Worm (Caenorhabditis elegans) whole organism, L3 larva: ENCODE data around the gene rpn-1.

Experiments
- aly-2 ChIP-seq: fragments of 150-350 bp; optimal IDR thresholded peaks from 2 replicates; lab custom pipeline; 2014; ENCODE audit warnings: missing biosample characterization, missing genetic modification characterization
- unc-62 ChIP-seq: fragments of 150-350 bp; sonication (generic microtip); optimal IDR thresholded peaks from 4 replicates; lab custom pipeline; 2014; ENCODE audit warnings: missing biosample characterization, missing genetic modification reagents, missing genetic modification characterization

DNA sequence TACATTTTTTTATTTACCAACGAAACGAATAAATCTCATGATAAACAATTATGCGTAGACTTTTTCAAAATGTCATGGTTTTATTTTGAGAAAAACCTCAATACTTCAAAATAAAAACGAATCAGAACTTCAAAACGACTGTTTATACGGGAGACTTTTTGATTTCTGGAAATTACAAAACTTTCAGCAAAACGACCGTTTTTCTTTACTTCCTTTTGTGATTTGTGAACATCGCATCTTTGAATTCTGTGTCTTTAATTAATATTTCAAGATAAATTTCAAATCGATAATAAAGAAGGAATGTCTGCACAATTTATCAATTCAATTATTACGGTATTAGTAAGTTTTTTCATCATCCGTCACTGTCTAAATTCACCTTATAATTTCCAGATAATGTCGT is 41.9 kb downstream of the rpn-1 start, which contains the start of gene srx-20:
- no peak for TF ChIP-seq unc-62
- TF ChIP-seq aly-2 (tag; lab: Kevin White, UChicago) = no peak
